Fruit fly (Drosophila melanogaster) whole organism, embryonic: Measurements from ENCODE around the gene Adat1.

Experiments used
- CG10565 ChIP-seq: fragments of 200-800 bp; sonication (Bioruptor generic); optimal IDR thresholded peaks from 3 replicates; lab custom pipeline; 2016; ENCODE audit warnings: missing biosample characterization, mild to moderate bottlenecking, missing genetic modification characterization
- CG12071 ChIP-seq: fragments of 200-800 bp; sonication (Bioruptor generic); optimal IDR thresholded peaks from 3 replicates; lab custom pipeline; 2018; ENCODE audit warnings: missing biosample characterization, mild to moderate bottlenecking, missing genetic modification characterization
- CG12391 ChIP-seq: fragments of 200-800 bp; sonication (Bioruptor generic); optimal IDR thresholded peaks from 3 replicates; lab custom pipeline; 2018; ENCODE audit warnings: missing biosample characterization, mild to moderate bottlenecking, missing genetic modification characterization, moderate library complexity
- CG14441 ChIP-seq: fragments of 200-800 bp; sonication (Bioruptor generic); IDR thresholded peaks from 2 replicates; pipeline ENCODE4 v1.3.6; 2022; ENCODE audit warnings: missing biosample characterization, missing genetic modification characterization
- CG1529 ChIP-seq: fragments of 200-800 bp; sonication (Bioruptor generic); optimal IDR thresholded peaks from 3 replicates; lab custom pipeline; 2018; ENCODE audit warnings: missing biosample characterization, missing genetic modification characterization
- CG16813 ChIP-seq: fragments of 200-800 bp; sonication (Bioruptor generic); IDR thresholded peaks from 3 replicates; pipeline ENCODE4 v1.3.6; 2022; ENCODE audit warnings: missing biosample characterization, missing genetic modification characterization; ENCODE audit not compliant: partially characterized antibody
- CG18262 ChIP-seq: fragments of 200-800 bp; optimal IDR thresholded peaks from 3 replicates; lab custom pipeline; 2019; ENCODE audit warnings: missing biosample characterization, mild to moderate bottlenecking, missing genetic modification characterization, moderate library complexity
- CG31388 ChIP-seq: fragments of 200-800 bp; sonication (Bioruptor generic); optimal IDR thresholded peaks from 2 replicates; lab custom pipeline; 2016; ENCODE audit warnings: missing biosample characterization, missing genetic modification characterization
- CG33557 ChIP-seq: fragments of 200-800 bp; sonication (Bioruptor generic); optimal IDR thresholded peaks from 2 replicates; lab custom pipeline; 2019; ENCODE audit warnings: missing biosample characterization, mild to moderate bottlenecking, missing genetic modification characterization, moderate library complexity
- CG3407 ChIP-seq: fragments of 200-800 bp; sonication (Bioruptor generic); optimal IDR thresholded peaks from 2 replicates; lab custom pipeline; 2018; ENCODE audit warnings: missing biosample characterization, mild to moderate bottlenecking, missing genetic modification characterization
- CG34224 ChIP-seq: fragments of 200-800 bp; sonication (Bioruptor generic); IDR thresholded peaks from 3 replicates; pipeline ENCODE4 v1.3.6; 2022; ENCODE audit warnings: missing biosample characterization, missing genetic modification characterization; ENCODE audit not compliant: partially characterized antibody
- CG34376 ChIP-seq: fragments of 200-800 bp; sonication (Bioruptor generic); optimal IDR thresholded peaks from 2 replicates; lab custom pipeline; 2018; ENCODE audit warnings: missing biosample characterization, mild to moderate bottlenecking, missing genetic modification characterization
- CG3726 ChIP-seq: fragments of 200-800 bp; sonication (Bioruptor generic); IDR thresholded peaks from 3 replicates; pipeline ENCODE4, ENCODE4 v1.3.6; 2022; ENCODE audit warnings: missing biosample characterization, missing genetic modification characterization
- CG3847 ChIP-seq: fragments of 200-800 bp; sonication (Bioruptor generic); IDR thresholded peaks from 2 replicates; pipeline ENCODE4 v1.3.6; 2022; ENCODE audit warnings: missing biosample characterization, missing genetic modification characterization
- CG5180 ChIP-seq: fragments of 200-800 bp; sonication (Bioruptor generic); optimal IDR thresholded peaks from 3 replicates; lab custom pipeline; 2017; ENCODE audit warnings: missing biosample characterization, missing genetic modification characterization, mild to moderate bottlenecking, moderate library complexity, missing genetic modification reagents
- CG6654 ChIP-seq: fragments of 200-800 bp; sonication (Bioruptor generic); optimal IDR thresholded peaks from 2 replicates; lab custom pipeline; 2017; ENCODE audit warnings: missing biosample characterization, mild to moderate bottlenecking, missing genetic modification characterization
- CG6813 ChIP-seq: fragments of 200-800 bp; sonication (Bioruptor generic); optimal IDR thresholded peaks from 2 replicates; lab custom pipeline; 2017; ENCODE audit warnings: missing biosample characterization, missing genetic modification characterization, mild to moderate bottlenecking, moderate library complexity, missing genetic modification reagents
- CG8290 ChIP-seq, 3 experiments: fragments of 200-800 bp; sonication (Bioruptor generic); optimal IDR thresholded peaks; 2 replicates each; lab custom pipeline; 2016 to 2019; ENCODE audit warnings: missing biosample characterization in 3 of 3, missing genetic modification characterization in 3 of 3, mild to moderate bottlenecking in 2 of 3, moderate library complexity in 1 of 3
- CG8765 ChIP-seq: fragments of 200-800 bp; sonication (Bioruptor generic); IDR thresholded peaks from 2 replicates; pipeline ENCODE4 v1.3.6; 2022; ENCODE audit warnings: missing biosample characterization, missing genetic modification characterization
- Chrac-16 ChIP-seq: fragments of 200-800 bp; sonication (Bioruptor generic); optimal IDR thresholded peaks from 3 replicates; lab custom pipeline; 2016; ENCODE audit warnings: missing biosample characterization, missing genetic modification characterization
- Dbx ChIP-seq: fragments of 200-800 bp; sonication (Bioruptor generic); IDR thresholded peaks from 3 replicates; pipeline ENCODE4 v1.3.6; 2022; ENCODE audit warnings: missing biosample characterization, missing genetic modification characterization
- Doc2 ChIP-seq: fragments of 200-800 bp; sonication (Bioruptor generic); IDR thresholded peaks from 2 replicates; pipeline ENCODE4 v1.3.6; 2022; ENCODE audit warnings: missing biosample characterization, missing genetic modification characterization
- Doc3 ChIP-seq: fragments of 200-800 bp; sonication (Bioruptor generic); IDR thresholded peaks from 3 replicates; pipeline ENCODE4 v1.3.6; 2022; ENCODE audit warnings: missing biosample characterization, missing genetic modification characterization; ENCODE audit not compliant: partially characterized antibody
- E2f2 ChIP-seq: fragments of 200-800 bp; sonication (Bioruptor generic); IDR thresholded peaks from 2 replicates; pipeline ENCODE4 v1.3.6; 2022; ENCODE audit warnings: missing biosample characterization, missing genetic modification characterization
- Eip74EF ChIP-seq, 2 experiments: fragments of 200-800 bp in 1 of 2; fragments of >200 bp in 1 of 2; sonication (Bioruptor generic) in 1 of 2; optimal IDR thresholded peaks; 2 replicates each; lab custom pipeline; 2017 to 2019; ENCODE audit warnings: missing biosample characterization in 2 of 2, missing genetic modification characterization in 2 of 2, mild to moderate bottlenecking in 1 of 2, moderate library complexity in 1 of 2
- Gug ChIP-seq: fragments of 200-800 bp; sonication (Bioruptor generic); IDR thresholded peaks from 4 replicates; pipeline ENCODE4 v1.3.6; 2022; ENCODE audit warnings: missing biosample characterization, missing genetic modification characterization
- HmgD ChIP-seq: fragments of 200-800 bp; sonication (Bioruptor generic); optimal IDR thresholded peaks from 3 replicates; lab custom pipeline; 2016; ENCODE audit warnings: missing biosample characterization, missing genetic modification characterization
- Lpt ChIP-seq: fragments of >200 bp; optimal IDR thresholded peaks from 2 replicates; lab custom pipeline; 2018; ENCODE audit warnings: missing biosample characterization, missing genetic modification characterization
- Oaz ChIP-seq: fragments of 200-800 bp; sonication (Bioruptor generic); IDR thresholded peaks from 2 replicates; pipeline ENCODE4 v1.3.6; 2022; ENCODE audit warnings: missing biosample characterization, missing genetic modification characterization
- Sry-β ChIP-seq: fragments of 200-800 bp; sonication (Bioruptor generic); optimal IDR thresholded peaks from 2 replicates; lab custom pipeline; 2018; ENCODE audit warnings: missing biosample characterization, mild to moderate bottlenecking, missing genetic modification characterization, moderate library complexity
- ara ChIP-seq: fragments of 200-800 bp; sonication (Bioruptor generic); IDR thresholded peaks from 2 replicates; pipeline ENCODE4 v1.3.6; 2022; ENCODE audit warnings: missing biosample characterization, missing genetic modification characterization
- az2 ChIP-seq: fragments of 200-800 bp; sonication (Bioruptor generic); optimal IDR thresholded peaks from 3 replicates; lab custom pipeline; 2016; ENCODE audit warnings: missing biosample characterization, missing genetic modification characterization
- bowl ChIP-seq: fragments of 200-800 bp; sonication (Bioruptor generic); IDR thresholded peaks from 2 replicates; pipeline ENCODE4 v1.3.6; 2022; ENCODE audit warnings: missing biosample characterization, missing genetic modification characterization
- dati ChIP-seq: fragments of 200-800 bp; sonication (Bioruptor generic); IDR thresholded peaks from 2 replicates; pipeline ENCODE4 v1.3.6; 2022; ENCODE audit warnings: missing biosample characterization, missing genetic modification characterization
- emc ChIP-seq: fragments of 200-800 bp; sonication (Bioruptor generic); optimal IDR thresholded peaks from 2 replicates; lab custom pipeline; 2016; ENCODE audit warnings: missing biosample characterization, missing genetic modification characterization
- en ChIP-seq: fragments of 200-800 bp; sonication (Bioruptor generic); optimal IDR thresholded peaks from 2 replicates; lab custom pipeline; 2016; ENCODE audit warnings: missing biosample characterization, missing genetic modification characterization
- hb ChIP-seq: fragments of 200-800 bp; sonication (Bioruptor generic); IDR thresholded peaks from 3 replicates; pipeline ENCODE4 v1.3.6; 2022; ENCODE audit warnings: missing biosample characterization, missing genetic modification characterization; ENCODE audit not compliant: partially characterized antibody
- kah ChIP-seq: fragments of 200-800 bp; sonication (Bioruptor generic); optimal IDR thresholded peaks from 2 replicates; lab custom pipeline; 2018; ENCODE audit warnings: missing biosample characterization, mild to moderate bottlenecking, missing genetic modification characterization
- lola ChIP-seq, 3 experiments: fragments of >200 bp in 2 of 3; fragments of 200-800 bp in 1 of 3; sonication (Bioruptor generic) in 1 of 3; optimal IDR thresholded peaks; 2 replicates each; lab custom pipeline; 2017 to 2019; ENCODE audit warnings: missing biosample characterization in 3 of 3, missing genetic modification characterization in 3 of 3, mild to moderate bottlenecking in 1 of 3, moderate library complexity in 1 of 3
- lov ChIP-seq, 2 experiments: fragments of 200-800 bp in 1 of 2; fragments of >200 bp in 1 of 2; sonication (Bioruptor generic) in 1 of 2; IDR thresholded peaks in 1 of 2; optimal IDR thresholded peaks in 1 of 2; 2 replicates in 1 of 2; 3 replicates in 1 of 2; pipeline versions ENCODE4 v1.3.6 to Lab custom; 2017 to 2022; ENCODE audit warnings: missing biosample characterization in 1 of 2, missing genetic modification characterization in 1 of 2
- repo ChIP-seq: fragments of 200-800 bp; sonication (Bioruptor generic); optimal IDR thresholded peaks from 2 replicates; lab custom pipeline; 2016; ENCODE audit warnings: missing biosample characterization, missing genetic modification characterization
- scrt ChIP-seq: fragments of 200-800 bp; sonication (Bioruptor generic); optimal IDR thresholded peaks from 2 replicates; lab custom pipeline; 2018; ENCODE audit warnings: missing biosample characterization, mild to moderate bottlenecking, missing genetic modification characterization, moderate library complexity
- sima ChIP-seq: fragments of 200-800 bp; sonication (Bioruptor generic); optimal IDR thresholded peaks from 2 replicates; lab custom pipeline; 2016; ENCODE audit warnings: missing biosample characterization, missing genetic modification characterization
- slbo ChIP-seq: fragments of 200-800 bp; sonication (Bioruptor generic); IDR thresholded peaks from 2 replicates; pipeline ENCODE4 v1.3.6; 2022; ENCODE audit warnings: missing biosample characterization, missing genetic modification characterization
- sob ChIP-seq: fragments of 200-800 bp; sonication (Bioruptor generic); IDR thresholded peaks from 2 replicates; pipeline ENCODE4 v1.3.6; 2022; ENCODE audit warnings: missing biosample characterization, missing genetic modification characterization
- tup ChIP-seq: fragments of 200-800 bp; sonication (Bioruptor generic); optimal IDR thresholded peaks from 2 replicates; lab custom pipeline; 2016; ENCODE audit warnings: missing biosample characterization, mild to moderate bottlenecking, missing genetic modification characterization, moderate library complexity
- yki ChIP-seq: fragments of >200 bp; optimal IDR thresholded peaks from 3 replicates; lab custom pipeline; 2018

Adat1 gene

dm6 chr2L:13780109-13780947, 30.9 kb downstream of the Adat1 start, which contains the start of the genes CG9008 and p38b (continued):
- peak; percentile 64 for TF ChIP-seq CG6654
- no peak for TF ChIP-seq CG8765 (GFP tag; lab: Robert Waterston, UW)
- TF ChIP-seq tup (GFP tag; lab: Kevin White, UChicago) = peak; percentile 33
- peak; percentile 61 for TF ChIP-seq sob (GFP tag; lab: Robert Waterston, UW)
- TF ChIP-seq yki = no peak
- TF ChIP-seq Chrac-16 = peak; percentile 47
- peak; percentile 56 for TF ChIP-seq CG3407 (GFP tag; lab: Kevin White, UChicago)
- TF ChIP-seq hb = no peak
- TF ChIP-seq kah (GFP tag; lab: Kevin White, UChicago) = peak; percentile 59
- TF ChIP-seq Eip74EF (GFP tag; optimal IDR thresholded peaks at IDR 0.05; lab: Kevin White, UChicago) = peak in 1 of 2 experiments; percentile 89
- TF ChIP-seq CG12391 (tag; lab: Kevin White, UChicago) = peak; percentile 90
- no peak for TF ChIP-seq repo (GFP tag; lab: Kevin White, UChicago)
- no peak for TF ChIP-seq Lpt (GFP tag; lab: Kevin White, UChicago)
- TF ChIP-seq CG10565 (GFP tag; lab: Kevin White, UChicago) = no peak
- TF ChIP-seq slbo = peak; percentile 74
- 0 out of 2 replicates have a peak, but pooled peaks have one; percentile 24 for TF ChIP-seq E2f2
- 0 out of 2 replicates have a peak, but pooled peaks have one; percentile 25 for TF ChIP-seq Oaz (GFP tag; lab: Robert Waterston, UW)
- no peak for TF ChIP-seq sima (GFP tag; lab: Kevin White, UChicago)
- peak; percentile 80 for TF ChIP-seq scrt
- TF ChIP-seq ara (GFP tag; lab: Robert Waterston, UW) = no peak
- no peak for TF ChIP-seq HmgD (GFP tag; lab: Kevin White, UChicago)
- peak; percentile 44; the same call in 1 of the 2 replicates for TF ChIP-seq CG14441 (GFP tag; lab: Robert Waterston, UW)
- TF ChIP-seq bowl = no peak
- TF ChIP-seq CG1529 (GFP tag; lab: Kevin White, UChicago) = peak; percentile 61
- peak in 1 of 3 experiments; percentile 83 for TF ChIP-seq lola (GFP tag; optimal IDR thresholded peaks at IDR 0.05; lab: Kevin White, UChicago)
- no peak for TF ChIP-seq emc (GFP tag; lab: Kevin White, UChicago)
- peak; percentile 94 for TF ChIP-seq CG18262
- peak; percentile 57 for TF ChIP-seq CG3847 (GFP tag; lab: Robert Waterston, UW)
- TF ChIP-seq az2 (GFP tag; lab: Kevin White, UChicago) = peak; percentile 79
- TF ChIP-seq CG34376 (GFP tag; lab: Kevin White, UChicago) = peak; percentile 41
- peak; percentile 62 for TF ChIP-seq CG33557 (GFP tag; lab: Kevin White, UChicago)
- TF ChIP-seq CG8290 (GFP tag; optimal IDR thresholded peaks at IDR 0.05; lab: Kevin White, UChicago) = peak; percentile 31
- peak in 1 of 2 experiments; percentile 74 for TF ChIP-seq CG8290 (tag; optimal IDR thresholded peaks at IDR 0.05; lab: Kevin White, UChicago)
- TF ChIP-seq Dbx (GFP tag; lab: Robert Waterston, UW) = peak; percentile 72
- no peak for TF ChIP-seq lov (optimal IDR thresholded peaks at IDR 0.05; lab: Kevin White, UChicago)
- TF ChIP-seq lov (GFP tag; IDR thresholded peaks at IDR 0.05; lab: Robert Waterston, UW) = no peak
- peak; percentile 41 for TF ChIP-seq CG6813 (GFP tag; lab: Kevin White, UChicago)
- no peak for TF ChIP-seq en (GFP tag; lab: Kevin White, UChicago)
- TF ChIP-seq CG16813 (GFP tag; lab: Robert Waterston, UW) = peak; percentile 25; the same call in 1 of the 3 replicates
- no peak for TF ChIP-seq CG12071
- TF ChIP-seq CG31388 (GFP tag; lab: Kevin White, UChicago) = no peak
- peak; percentile 76; the same call in 3 of the 4 replicates for TF ChIP-seq Gug (GFP tag; lab: Robert Waterston, UW)
- TF ChIP-seq dati (GFP tag; lab: Robert Waterston, UW) = no peak
- peak; percentile 58; the same call in 2 of the 3 replicates for TF ChIP-seq CG34224 (GFP tag; lab: Robert Waterston, UW)
- no peak for TF ChIP-seq CG3726 (GFP tag; lab: Robert Waterston, UW)
- TF ChIP-seq Doc2 (GFP tag; lab: Robert Waterston, UW) = no peak
- peak; percentile 28 for TF ChIP-seq Sry-β
- peak; percentile 62 for TF ChIP-seq CG5180 (GFP tag; lab: Kevin White, UChicago)
- TF ChIP-seq Doc3 (GFP tag; lab: Robert Waterston, UW) = 0 out of 3 replicates have a peak, but pooled peaks have one; percentile 26
